Worm (Caenorhabditis elegans) whole organism, midembryonic: ENCODE measurements around the gene zig-10.

ENCODE experiments used
- flt-1 ChIP-seq: fragments of 200-800 bp; sonication (Bioruptor generic); IDR thresholded peaks from 2 replicates; pipeline ENCODE4 v1.3.6; 2022; ENCODE audit warnings: missing genetic modification characterization, missing compliant biosample characterization
- klf-2 ChIP-seq: fragments of 200-800 bp; sonication (Bioruptor generic); conservative IDR thresholded peaks from 2 replicates; pipeline ENCODE4 v1.3.6; 2022; ENCODE audit warnings: missing genetic modification reagents, missing genetic modification characterization, missing compliant biosample characterization
- tab-1 ChIP-seq: fragments of 200-800 bp; sonication (Bioruptor generic); IDR thresholded peaks from 2 replicates; pipeline ENCODE4 v1.3.6; 2022; ENCODE audit warnings: missing genetic modification characterization, missing compliant biosample characterization
- ztf-23 ChIP-seq: fragments of 200-800 bp; sonication (Bioruptor generic); IDR thresholded peaks from 2 replicates; pipeline ENCODE4 v1.3.6; 2022; ENCODE audit warnings: missing genetic modification reagents, missing genetic modification characterization, missing compliant biosample characterization

ce11 chrII:6401649-6402048 is 3.1 kb downstream of the zig-10 start, which contains the start of gene btb-2:
- TF ChIP-seq klf-2 (no peak), flt-1 (no peak), tab-1 (no peak), ztf-23 (GFP tag; lab: Robert Waterston, UW) (no peak)
